Fruit fly (Drosophila melanogaster): ENCODE measurements around the gene Wnt5.
A peak's percentile ranks its signal among the peaks of the same experiment; 100 is the strongest.

Wnt5 gene

dm6 chrX:18524594-18525266 lies 19.5 kb upstream of the Wnt5 start (continued):
- no peak for TF ChIP-seq CG17612 (GFP tag; IDR thresholded peaks at IDR 0.05)
- no peak for TF ChIP-seq CG10959 (GFP tag; IDR thresholded peaks at IDR 0.05)
- TF ChIP-seq H15 (GFP tag; IDR thresholded peaks at IDR 0.05) = no peak
- no peak; the same call in 2 of the 3 replicates for TF ChIP-seq croc (GFP tag; conservative IDR thresholded peaks at IDR 0.05)
- TF ChIP-seq peb (GFP tag; IDR thresholded peaks at IDR 0.05) = no peak
- no peak for TF ChIP-seq BEAF-32 (GFP tag; optimal IDR thresholded peaks at IDR 0.05)
- no peak for TF ChIP-seq sens-2 (GFP tag; IDR thresholded peaks at IDR 0.05)
- TF ChIP-seq ken (GFP tag; IDR thresholded peaks at IDR 0.05) = no peak
- no peak for TF ChIP-seq CG8478 (optimal IDR thresholded peaks at IDR 0.05)
- no peak for TF ChIP-seq fru (optimal IDR thresholded peaks at IDR 0.05)
- no peak for TF ChIP-seq Nf-YC (tag; optimal IDR thresholded peaks at IDR 0.05)
- TF ChIP-seq ssp (GFP tag; IDR thresholded peaks at IDR 0.05) = no peak
- no peak for TF ChIP-seq ems (GFP tag; optimal IDR thresholded peaks at IDR 0.05)
- no peak for TF ChIP-seq Pdp1 (GFP tag; optimal IDR thresholded peaks at IDR 0.05)
- no peak for TF ChIP-seq CG31224 (GFP tag; IDR thresholded peaks at IDR 0.05)
- no peak for TF ChIP-seq MBD-R2 (GFP tag; IDR thresholded peaks at IDR 0.05)
- no peak for TF ChIP-seq TFAM (GFP tag; optimal IDR thresholded peaks at IDR 0.05)
- no peak for TF ChIP-seq chm (GFP tag; IDR thresholded peaks at IDR 0.05)
- TF ChIP-seq pzg (GFP tag; optimal IDR thresholded peaks at IDR 0.05) = no peak
- TF ChIP-seq slbo (GFP tag; IDR thresholded peaks at IDR 0.05) = no peak
- TF ChIP-seq tna (GFP tag; IDR thresholded peaks at IDR 0.05; ENCODE audit: partially characterized antibody) = no peak
- TF ChIP-seq phol (tag; optimal IDR thresholded peaks at IDR 0.05) = peak; percentile 71
- no peak for TF ChIP-seq Neu2 (GFP tag; optimal IDR thresholded peaks at IDR 0.05; ENCODE audit: borderline replicate concordance)
- TF ChIP-seq Usf (GFP tag; optimal IDR thresholded peaks at IDR 0.05) = no peak
- no peak for TF ChIP-seq CG9932 (GFP tag; IDR thresholded peaks at IDR 0.05)
- TF ChIP-seq CG14965 (GFP tag; optimal IDR thresholded peaks at IDR 0.05; ENCODE audit: borderline replicate concordance) = no peak
- no peak for TF ChIP-seq Ada2b (GFP tag; IDR thresholded peaks at IDR 0.05)
- TF ChIP-seq CG10565 (GFP tag; optimal IDR thresholded peaks at IDR 0.05) = no peak
- TF ChIP-seq Scr (GFP tag; IDR thresholded peaks at IDR 0.05; ENCODE audit: partially characterized antibody) = no peak
- peak; percentile 22 for TF ChIP-seq CG12659 (GFP tag; optimal IDR thresholded peaks at IDR 0.05)
- TF ChIP-seq en (GFP tag; optimal IDR thresholded peaks at IDR 0.05) = no peak
- no peak for TF ChIP-seq CG12942 (GFP tag; optimal IDR thresholded peaks at IDR 0.05)
- no peak for TF ChIP-seq jumu (GFP tag; optimal IDR thresholded peaks at IDR 0.05)
- peak; percentile 9 for TF ChIP-seq odd (GFP tag; optimal IDR thresholded peaks at IDR 0.05)
- TF ChIP-seq CG2889 (GFP tag; IDR thresholded peaks at IDR 0.05) = no peak
- TF ChIP-seq CG42726 (GFP tag; IDR thresholded peaks at IDR 0.05; ENCODE audit: partially characterized antibody) = no peak
- no peak for TF ChIP-seq rib (GFP tag; IDR thresholded peaks at IDR 0.05)
- no peak for TF ChIP-seq Lhr (GFP tag; optimal IDR thresholded peaks at IDR 0.05)
- TF ChIP-seq B-H1 (GFP tag; IDR thresholded peaks at IDR 0.05) = no peak
- no peak for TF ChIP-seq pho (GFP tag; optimal IDR thresholded peaks at IDR 0.05)
- TF ChIP-seq CG4707 (GFP tag; optimal IDR thresholded peaks at IDR 0.05) = no peak
- TF ChIP-seq sim (GFP tag; IDR thresholded peaks at IDR 0.05) = no peak
- no peak for TF ChIP-seq CG3847 (GFP tag; IDR thresholded peaks at IDR 0.05)
- peak; percentile 43 for TF ChIP-seq CG4820 (GFP tag; optimal IDR thresholded peaks at IDR 0.05)
- no peak for TF ChIP-seq CkIIα-i1 (GFP tag; IDR thresholded peaks at IDR 0.05)
- TF ChIP-seq CG31388 (GFP tag; optimal IDR thresholded peaks at IDR 0.05) = no peak
- TF ChIP-seq HHEX (GFP tag; optimal IDR thresholded peaks at IDR 0.05) = peak; percentile 29
- peak; percentile 14 for TF ChIP-seq CG2116 (GFP tag; optimal IDR thresholded peaks at IDR 0.05)
- no peak for TF ChIP-seq Gug (GFP tag; IDR thresholded peaks at IDR 0.05)
- TF ChIP-seq Hr51 (GFP tag; optimal IDR thresholded peaks at IDR 0.05) = peak in 1 of 2 experiments; percentile 32
- no peak for TF ChIP-seq Nf-YA (GFP tag; IDR thresholded peaks at IDR 0.05)
- peak; percentile 1 for TF ChIP-seq kah (GFP tag; optimal IDR thresholded peaks at IDR 0.05)

Data from whole organism, embryonic.